Fruit fly (Drosophila melanogaster) whole organism, embryonic: ENCODE data around the gene beat-Vc.

ENCODE experiments used
- C15 ChIP-seq: fragments of 200-800 bp; sonication (Bioruptor generic); IDR thresholded peaks from 3 replicates; pipeline ENCODE4 v1.3.6; 2022; ENCODE audit warnings: missing biosample characterization, missing genetic modification characterization
- CG10543 ChIP-seq: fragments of 200-800 bp; sonication (Bioruptor generic); optimal IDR thresholded peaks from 3 replicates; lab custom pipeline; 2017; ENCODE audit warnings: missing biosample characterization, mild to moderate bottlenecking, missing genetic modification characterization, moderate library complexity
- CG11085 ChIP-seq: fragments of 200-800 bp; sonication (Bioruptor generic); IDR thresholded peaks from 2 replicates; pipeline ENCODE4 v1.3.6; 2022; ENCODE audit warnings: missing biosample characterization, missing genetic modification characterization
- CG11247 ChIP-seq: fragments of 200-800 bp; sonication (Bioruptor generic); IDR thresholded peaks from 2 replicates; pipeline ENCODE4 v1.3.6; 2022; ENCODE audit warnings: missing biosample characterization, missing genetic modification characterization
- CG11504 ChIP-seq: fragments of 200-800 bp; sonication (Bioruptor generic); optimal IDR thresholded peaks from 3 replicates; lab custom pipeline; 2019; ENCODE audit warnings: missing biosample characterization, mild to moderate bottlenecking, missing genetic modification characterization, moderate library complexity
- CG11560 ChIP-seq: fragments of 200-800 bp; sonication (Bioruptor generic); IDR thresholded peaks from 3 replicates; pipeline ENCODE4 v1.3.6; 2022; ENCODE audit warnings: missing biosample characterization, missing genetic modification characterization
- CG1647 ChIP-seq: fragments of 200-800 bp; sonication (Bioruptor generic); optimal IDR thresholded peaks from 3 replicates; lab custom pipeline; 2016; ENCODE audit warnings: missing biosample characterization, missing genetic modification characterization
- CG18262 ChIP-seq: fragments of 200-800 bp; optimal IDR thresholded peaks from 3 replicates; lab custom pipeline; 2019; ENCODE audit warnings: missing biosample characterization, mild to moderate bottlenecking, missing genetic modification characterization, moderate library complexity
- CG18599 ChIP-seq: fragments of 200-800 bp; sonication (Bioruptor generic); optimal IDR thresholded peaks from 3 replicates; lab custom pipeline; 2017; ENCODE audit warnings: missing biosample characterization, missing genetic modification characterization, mild to moderate bottlenecking, moderate library complexity, missing genetic modification reagents
- CG2120 ChIP-seq: fragments of 200-800 bp; sonication (Bioruptor generic); optimal IDR thresholded peaks from 3 replicates; lab custom pipeline; 2016; ENCODE audit warnings: missing biosample characterization, missing genetic modification characterization
- CG2678 ChIP-seq: fragments of 200-800 bp; sonication (Bioruptor generic); optimal IDR thresholded peaks from 3 replicates; lab custom pipeline; 2019; ENCODE audit warnings: missing biosample characterization, mild to moderate bottlenecking, missing genetic modification characterization, moderate library complexity
- CG31224 ChIP-seq: fragments of 200-800 bp; sonication (Bioruptor generic); IDR thresholded peaks from 2 replicates; pipeline ENCODE4 v1.3.6; 2022; ENCODE audit warnings: missing biosample characterization, missing genetic modification characterization
- CG32532 ChIP-seq: fragments of 200-800 bp; sonication (Bioruptor generic); IDR thresholded peaks from 2 replicates; pipeline ENCODE4 v1.3.6; 2022; ENCODE audit warnings: missing biosample characterization, missing genetic modification characterization
- CG3281 ChIP-seq: fragments of 200-800 bp; sonication (Bioruptor generic); optimal IDR thresholded peaks from 3 replicates; lab custom pipeline; 2017; ENCODE audit warnings: missing biosample characterization, mild to moderate bottlenecking, missing genetic modification characterization
- CG3995 ChIP-seq: fragments of 200-800 bp; sonication (Bioruptor generic); optimal IDR thresholded peaks from 3 replicates; lab custom pipeline; 2016; ENCODE audit warnings: missing biosample characterization, missing genetic modification characterization
- CG6689 ChIP-seq: fragments of 200-800 bp; sonication (Bioruptor generic); IDR thresholded peaks from 2 replicates; pipeline ENCODE4 v1.3.6; 2022; ENCODE audit warnings: missing biosample characterization, missing genetic modification characterization
- CG7556 ChIP-seq: fragments of 200-800 bp; sonication (Bioruptor generic); optimal IDR thresholded peaks from 2 replicates; lab custom pipeline; 2017; ENCODE audit warnings: missing biosample characterization, mild to moderate bottlenecking, missing genetic modification characterization
- CG7839 ChIP-seq: fragments of 200-800 bp; sonication (Bioruptor generic); optimal IDR thresholded peaks from 3 replicates; lab custom pipeline; 2018; ENCODE audit warnings: missing biosample characterization, mild to moderate bottlenecking, missing genetic modification characterization, moderate library complexity
- CG9215 ChIP-seq: fragments of 200-800 bp; sonication (Bioruptor generic); IDR thresholded peaks from 2 replicates; pipeline ENCODE4 v1.3.6; 2022; ENCODE audit warnings: missing biosample characterization, missing genetic modification characterization
- E2f1 ChIP-seq: fragments of 200-800 bp; sonication (Bioruptor generic); IDR thresholded peaks from 2 replicates; pipeline ENCODE4 v1.3.6; 2022; ENCODE audit warnings: missing biosample characterization, missing genetic modification characterization
- Gug ChIP-seq: fragments of 200-800 bp; sonication (Bioruptor generic); IDR thresholded peaks from 4 replicates; pipeline ENCODE4 v1.3.6; 2022; ENCODE audit warnings: missing biosample characterization, missing genetic modification characterization
- HLH3B ChIP-seq: fragments of 200-800 bp; sonication (Bioruptor generic); IDR thresholded peaks from 2 replicates; pipeline ENCODE4 v1.3.6; 2022; ENCODE audit warnings: missing biosample characterization, missing genetic modification characterization
- Hr78 ChIP-seq, 2 experiments: fragments of 200-800 bp in 1 of 2; fragments of >200 bp in 1 of 2; sonication (Bioruptor generic) in 1 of 2; optimal IDR thresholded peaks; 2 replicates each; lab custom pipeline; 2017 to 2019; ENCODE audit warnings: missing biosample characterization in 2 of 2, missing genetic modification characterization in 2 of 2, mild to moderate bottlenecking in 1 of 2, moderate library complexity in 1 of 2
- Hsf ChIP-seq: fragments of 200-800 bp; sonication (Bioruptor generic); optimal IDR thresholded peaks from 3 replicates; lab custom pipeline; 2016; ENCODE audit warnings: missing biosample characterization, missing genetic modification characterization
- MTF-1 ChIP-seq: fragments of 200-800 bp; sonication (Bioruptor generic); optimal IDR thresholded peaks from 2 replicates; lab custom pipeline; 2018; ENCODE audit warnings: missing biosample characterization, mild to moderate bottlenecking, missing genetic modification characterization, borderline replicate concordance
- NC2α ChIP-seq: fragments of 200-800 bp; sonication (Bioruptor generic); optimal IDR thresholded peaks from 2 replicates; lab custom pipeline; 2016; ENCODE audit warnings: missing biosample characterization, missing genetic modification characterization
- Oli ChIP-seq: fragments of 200-800 bp; sonication (Bioruptor generic); optimal IDR thresholded peaks from 2 replicates; lab custom pipeline; 2018; ENCODE audit warnings: missing biosample characterization, mild to moderate bottlenecking, missing genetic modification characterization, moderate library complexity
- Taf1 ChIP-seq: fragments of 200-800 bp; sonication (Bioruptor generic); IDR thresholded peaks from 2 replicates; pipeline ENCODE4 v1.3.6; 2022; ENCODE audit warnings: missing biosample characterization, missing genetic modification characterization
- Trl ChIP-seq, 3 experiments: fragments of >200 bp in 2 of 3; fragments of 200-800 bp in 1 of 3; sonication (Bioruptor generic) in 1 of 3; optimal IDR thresholded peaks; 2 replicates in 1 of 3; 3 replicates in 2 of 3; lab custom pipeline; 2016 to 2017; ENCODE audit warnings: missing biosample characterization in 1 of 3, missing genetic modification characterization in 1 of 3
- Usf ChIP-seq: fragments of 200-800 bp; sonication (Bioruptor generic); optimal IDR thresholded peaks from 2 replicates; lab custom pipeline; 2017; ENCODE audit warnings: missing genotype, missing biosample characterization, missing genetic modification characterization
- bab2 ChIP-seq: fragments of 200-800 bp; sonication (Bioruptor generic); optimal IDR thresholded peaks from 2 replicates; lab custom pipeline; 2016; ENCODE audit warnings: missing biosample characterization, missing genetic modification characterization
- cwo ChIP-seq: fragments of 200-800 bp; sonication (Bioruptor generic); optimal IDR thresholded peaks from 3 replicates; lab custom pipeline; 2017; ENCODE audit warnings: missing biosample characterization, missing genetic modification characterization, mild to moderate bottlenecking, moderate library complexity, missing genetic modification reagents
- ewg ChIP-seq: fragments of 200-800 bp; sonication (Bioruptor generic); optimal IDR thresholded peaks from 3 replicates; lab custom pipeline; 2017; ENCODE audit warnings: mild to moderate bottlenecking, missing biosample characterization, missing genetic modification reagents, missing genetic modification characterization
- fd96Cb ChIP-seq: fragments of 200-800 bp; sonication (Bioruptor generic); optimal IDR thresholded peaks from 2 replicates; lab custom pipeline; 2018; ENCODE audit warnings: missing biosample characterization, mild to moderate bottlenecking, missing genetic modification characterization, moderate library complexity
- grau ChIP-seq: fragments of 200-800 bp; optimal IDR thresholded peaks from 3 replicates; lab custom pipeline; 2019; ENCODE audit warnings: missing biosample characterization, mild to moderate bottlenecking, missing genetic modification characterization, moderate library complexity
- gt ChIP-seq: fragments of 200-800 bp; sonication (Bioruptor generic); IDR thresholded peaks from 2 replicates; pipeline ENCODE4 v1.3.6; 2022; ENCODE audit warnings: missing biosample characterization, missing genetic modification characterization
- jumu ChIP-seq: fragments of 200-800 bp; sonication (Bioruptor generic); optimal IDR thresholded peaks from 3 replicates; lab custom pipeline; 2016; ENCODE audit warnings: missing biosample characterization, missing genetic modification characterization
- lab ChIP-seq: fragments of 200-800 bp; sonication (Bioruptor generic); optimal IDR thresholded peaks from 3 replicates; lab custom pipeline; 2017; ENCODE audit warnings: missing biosample characterization, missing genetic modification characterization, mild to moderate bottlenecking, moderate library complexity, missing genetic modification reagents
- nerfin-2 ChIP-seq: fragments of 200-800 bp; sonication (Bioruptor generic); IDR thresholded peaks from 2 replicates; pipeline ENCODE4 v1.3.6; 2022; ENCODE audit warnings: missing biosample characterization, missing genetic modification characterization; ENCODE audit not compliant: partially characterized antibody
- nmo ChIP-seq: fragments of 200-800 bp; sonication (Bioruptor generic); optimal IDR thresholded peaks from 2 replicates; lab custom pipeline; 2018; ENCODE audit warnings: missing biosample characterization, mild to moderate bottlenecking, missing genetic modification characterization, moderate library complexity
- pb ChIP-seq: fragments of 200-800 bp; sonication (Bioruptor generic); optimal IDR thresholded peaks from 3 replicates; lab custom pipeline; 2016; ENCODE audit warnings: missing biosample characterization, missing genetic modification characterization
- pita ChIP-seq: fragments of 200-800 bp; sonication (Bioruptor generic); optimal IDR thresholded peaks from 2 replicates; lab custom pipeline; 2017; ENCODE audit warnings: missing biosample characterization, mild to moderate bottlenecking, missing genetic modification characterization
- pum ChIP-seq: fragments of 200-800 bp; sonication (Bioruptor generic); optimal IDR thresholded peaks from 2 replicates; lab custom pipeline; 2016; ENCODE audit warnings: missing biosample characterization, missing genetic modification characterization
- row ChIP-seq: fragments of 200-800 bp; sonication (Bioruptor generic); IDR thresholded peaks from 3 replicates; pipeline ENCODE4 v1.3.6; 2022; ENCODE audit warnings: missing biosample characterization, missing genetic modification characterization
- sens ChIP-seq: fragments of 200-800 bp; sonication (Bioruptor generic); peaks from one replicate; lab custom pipeline; 2016; ENCODE audit warnings: missing biosample characterization, missing genetic modification characterization
- shn ChIP-seq: fragments of 200-800 bp; sonication (Bioruptor generic); optimal IDR thresholded peaks from 3 replicates; lab custom pipeline; 2016; ENCODE audit warnings: missing biosample characterization, missing genetic modification characterization
- sima ChIP-seq: fragments of 200-800 bp; sonication (Bioruptor generic); optimal IDR thresholded peaks from 2 replicates; lab custom pipeline; 2016; ENCODE audit warnings: missing biosample characterization, missing genetic modification characterization
- slbo ChIP-seq: fragments of 200-800 bp; sonication (Bioruptor generic); IDR thresholded peaks from 2 replicates; pipeline ENCODE4 v1.3.6; 2022; ENCODE audit warnings: missing biosample characterization, missing genetic modification characterization
- slou ChIP-seq: fragments of 200-800 bp; sonication (Bioruptor generic); optimal IDR thresholded peaks from 3 replicates; lab custom pipeline; 2016; ENCODE audit warnings: missing biosample characterization, missing genetic modification characterization
- trem ChIP-seq: fragments of 200-800 bp; optimal IDR thresholded peaks from 3 replicates; lab custom pipeline; 2019; ENCODE audit warnings: missing biosample characterization, mild to moderate bottlenecking, missing genetic modification characterization, moderate library complexity
- unc-4 ChIP-seq: fragments of 200-800 bp; sonication (Bioruptor generic); IDR thresholded peaks from 2 replicates; pipeline ENCODE4 v1.3.6; 2022; ENCODE audit warnings: missing biosample characterization, missing genetic modification characterization; ENCODE audit not compliant: partially characterized antibody

The beat-Vc gene

DNA sequence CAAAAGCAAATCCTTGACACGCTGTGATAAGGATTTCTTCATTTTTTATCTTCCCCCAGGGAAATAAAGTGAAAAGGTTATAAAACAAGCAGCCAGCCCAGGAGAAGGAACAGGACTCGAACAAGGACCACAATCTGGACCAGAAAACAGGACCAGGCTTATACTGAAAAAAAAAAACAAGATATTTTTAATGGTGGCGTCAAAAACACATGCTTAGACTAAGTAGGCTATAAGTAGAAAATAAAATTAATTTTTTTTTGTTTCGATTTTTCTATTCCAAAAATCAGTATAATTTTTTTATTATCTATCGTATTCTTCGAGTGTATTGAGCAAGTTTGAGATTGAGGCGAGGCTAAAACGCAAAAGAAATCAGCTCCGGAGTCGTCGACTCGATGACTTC, 44.8 kb upstream of the beat-Vc start (continued):
- no peak for TF ChIP-seq sima (GFP tag; lab: Kevin White, UChicago)
- TF ChIP-seq gt (GFP tag; lab: Robert Waterston, UW): no peak
- TF ChIP-seq MTF-1 (GFP tag; lab: Kevin White, UChicago): no peak
- peak; percentile 57 for TF ChIP-seq lab (GFP tag; lab: Kevin White, UChicago)
- peak; percentile 52 for TF ChIP-seq CG2678
- 0 out of 2 replicates have a peak, but pooled peaks have one; percentile 15 for TF ChIP-seq HLH3B
- peak; percentile 36 for TF ChIP-seq CG2120 (GFP tag; lab: Kevin White, UChicago)
- no peak for TF ChIP-seq pb (GFP tag; lab: Kevin White, UChicago)
- no peak for TF ChIP-seq Oli (tag; lab: Kevin White, UChicago)
- peak; percentile 46 for TF ChIP-seq CG11504 (tag; lab: Kevin White, UChicago)
- no peak for TF ChIP-seq fd96Cb
- TF ChIP-seq CG11560 (tag; lab: Robert Waterston, UW): no peak
- TF ChIP-seq bab2 (GFP tag; lab: Kevin White, UChicago): no peak
- peak; percentile 6 for TF ChIP-seq CG7556 (GFP tag; lab: Kevin White, UChicago)
- no peak for TF ChIP-seq jumu (GFP tag; lab: Kevin White, UChicago)
- TF ChIP-seq Trl (optimal IDR thresholded peaks at IDR 0.05; lab: Kevin White, UChicago): no peak
- no peak for TF ChIP-seq Trl (GFP tag; optimal IDR thresholded peaks at IDR 0.05; lab: Kevin White, UChicago)
- TF ChIP-seq CG18262 (tag; lab: Kevin White, UChicago): no peak
- TF ChIP-seq Hr78 (GFP tag; optimal IDR thresholded peaks at IDR 0.05; lab: Kevin White, UChicago): no peak
- TF ChIP-seq trem (tag; lab: Kevin White, UChicago): no peak
- TF ChIP-seq CG7839 (tag; lab: Kevin White, UChicago): peak; percentile 47
- no peak for TF ChIP-seq CG31224 (GFP tag; lab: Robert Waterston, UW)
- no peak for TF ChIP-seq nmo (GFP tag; lab: Kevin White, UChicago)
- TF ChIP-seq shn (GFP tag; lab: Kevin White, UChicago): no peak
- TF ChIP-seq Usf (GFP tag; lab: Kevin White, UChicago): no peak
- TF ChIP-seq unc-4: no peak
- peak; percentile 46 for TF ChIP-seq CG18599 (GFP tag; lab: Kevin White, UChicago)
- TF ChIP-seq CG1647 (GFP tag; lab: Kevin White, UChicago): no peak
- no peak for TF ChIP-seq C15 (GFP tag; lab: Robert Waterston, UW)
- peak; percentile 49; the same call in 2 of the 3 replicates for TF ChIP-seq row
- no peak for TF ChIP-seq Gug (GFP tag; lab: Robert Waterston, UW)
- peak; percentile 25 for TF ChIP-seq grau (tag; lab: Kevin White, UChicago)
- TF ChIP-seq slbo (GFP tag; lab: Robert Waterston, UW): 0 out of 2 replicates have a peak, but pooled peaks have one; percentile 8
- TF ChIP-seq pita: no peak
- TF ChIP-seq CG3281 (GFP tag; lab: Kevin White, UChicago): peak; percentile 7
- peak; percentile 34; the same call in 1 of the 2 replicates for TF ChIP-seq CG32532
- TF ChIP-seq ewg: no peak
- TF ChIP-seq slou (GFP tag; lab: Kevin White, UChicago): no peak
- no peak for TF ChIP-seq CG11085 (GFP tag; lab: Robert Waterston, UW)
- TF ChIP-seq Hsf: peak; percentile 9
- TF ChIP-seq cwo (GFP tag; lab: Kevin White, UChicago): peak; percentile 23
- TF ChIP-seq E2f1 (GFP tag; lab: Robert Waterston, UW): no peak
- TF ChIP-seq CG11247 (GFP tag; lab: Robert Waterston, UW): no peak
- TF ChIP-seq sens (GFP tag; lab: Kevin White, UChicago): peak; percentile 58
- 0 out of 2 replicates have a peak, but pooled peaks have one; percentile 27 for TF ChIP-seq Taf1 (GFP tag; lab: Robert Waterston, UW)
- TF ChIP-seq nerfin-2: no peak
- no peak for TF ChIP-seq pum (GFP tag; lab: Kevin White, UChicago)
- TF ChIP-seq NC2α (GFP tag; lab: Kevin White, UChicago): no peak
- no peak for TF ChIP-seq CG10543 (GFP tag; lab: Kevin White, UChicago)
- no peak for TF ChIP-seq CG3995 (GFP tag; lab: Kevin White, UChicago)
- TF ChIP-seq CG9215 (GFP tag; lab: Robert Waterston, UW): peak; percentile 23; the same call in 1 of the 2 replicates
- 0 out of 2 replicates have a peak, but pooled peaks have one; percentile 24 for TF ChIP-seq CG6689 (GFP tag; lab: Robert Waterston, UW)
